Worm (Caenorhabditis elegans) whole organism, young adult: ENCODE results near the gene F42C5.4.

Experiments used
- B0261.1 ChIP-seq: sonication (generic microtip); optimal IDR thresholded peaks from 2 replicates; lab custom pipeline; 2016; ENCODE audit warnings: mild to moderate bottlenecking, missing genetic modification characterization, moderate library complexity, missing compliant biosample characterization
- B0336.3 ChIP-seq: fragments of 200-800 bp; sonication (Bioruptor generic); IDR thresholded peaks from 2 replicates; pipeline ENCODE4 v1.3.6; 2022; ENCODE audit warnings: missing genetic modification characterization, missing compliant biosample characterization
- F33H1.4 ChIP-seq: fragments of 200-800 bp; sonication (Bioruptor generic); IDR thresholded peaks from 2 replicates; pipeline ENCODE4 v1.3.6; 2022; ENCODE audit warnings: missing genetic modification reagents, missing genetic modification characterization, missing compliant biosample characterization
- F37B4.10 ChIP-seq: fragments of 200-800 bp; sonication (Bioruptor generic); IDR thresholded peaks from 2 replicates; pipeline ENCODE4 v1.3.6; 2022; ENCODE audit warnings: missing genetic modification characterization, missing compliant biosample characterization
- F49E8.2 ChIP-seq: sonication (generic microtip); optimal IDR thresholded peaks from 3 replicates; lab custom pipeline; 2017; ENCODE audit warnings: missing genetic modification characterization, mild to moderate bottlenecking, missing compliant biosample characterization, antibody characterized with exemption, moderate library complexity; ENCODE audit not compliant: insufficient read depth
- K12H6.12 ChIP-seq: fragments of 200-800 bp; sonication (Bioruptor generic); optimal IDR thresholded peaks from 2 replicates; lab custom pipeline; 2018; ENCODE audit warnings: mild to moderate bottlenecking, missing genetic modification characterization, missing compliant biosample characterization
- T26A5.8 ChIP-seq: sonication (generic microtip); optimal IDR thresholded peaks from 2 replicates; lab custom pipeline; 2016; ENCODE audit warnings: missing genetic modification characterization, missing compliant biosample characterization
- Y67H2A.10 ChIP-seq: fragments of 200-800 bp; sonication (Bioruptor generic); conservative IDR thresholded peaks from 2 replicates; pipeline ENCODE4 v1.3.6; 2022; ENCODE audit warnings: missing genetic modification reagents, missing genetic modification characterization, missing compliant biosample characterization
- Y95B8A.8 ChIP-seq: fragments of 200-800 bp; sonication (Bioruptor generic); IDR thresholded peaks from 2 replicates; pipeline ENCODE4 v1.3.6; 2022; ENCODE audit warnings: missing genetic modification reagents, missing genetic modification characterization, missing compliant biosample characterization
- aptf-2 ChIP-seq: fragments of 200-800 bp; sonication (Bioruptor generic); conservative IDR thresholded peaks from 2 replicates; pipeline ENCODE4 v1.3.6; 2022; ENCODE audit warnings: missing genetic modification reagents, missing genetic modification characterization, missing compliant biosample characterization
- atf-7 ChIP-seq: sonication (generic microtip); optimal IDR thresholded peaks from 2 replicates; lab custom pipeline; 2017; ENCODE audit warnings: mild to moderate bottlenecking, missing genetic modification characterization, missing compliant biosample characterization
- athp-1 ChIP-seq: sonication (generic microtip); optimal IDR thresholded peaks from 2 replicates; lab custom pipeline; 2017; ENCODE audit warnings: mild to moderate bottlenecking, missing genetic modification characterization, missing compliant biosample characterization
- attf-3 ChIP-seq: fragments of 200-800 bp; sonication (Bioruptor generic); conservative IDR thresholded peaks from 2 replicates; pipeline ENCODE4 v1.3.6; 2022; ENCODE audit warnings: missing genetic modification reagents, missing genetic modification characterization, missing compliant biosample characterization
- attf-5 ChIP-seq: fragments of 200-800 bp; sonication (Bioruptor generic); optimal IDR thresholded peaks from 2 replicates; lab custom pipeline; 2018; ENCODE audit warnings: mild to moderate bottlenecking, missing genetic modification characterization, missing compliant biosample characterization
- ceh-40 ChIP-seq: fragments of 200-800 bp; sonication (Bioruptor generic); IDR thresholded peaks from 2 replicates; pipeline ENCODE4 v1.3.6; 2022; ENCODE audit warnings: missing genetic modification characterization, missing compliant biosample characterization
- ceh-58 ChIP-seq: fragments of 200-800 bp; sonication (Bioruptor generic); IDR thresholded peaks from 2 replicates; pipeline ENCODE4 v1.3.6; 2022; ENCODE audit warnings: missing genetic modification characterization, missing compliant biosample characterization
- ceh-91 ChIP-seq: fragments of 200-800 bp; sonication (Bioruptor generic); IDR thresholded peaks from 2 replicates; pipeline ENCODE4 v1.3.6; 2022; ENCODE audit warnings: missing genetic modification reagents, missing genetic modification characterization, missing compliant biosample characterization
- egl-18 ChIP-seq: fragments of 200-800 bp; sonication (Bioruptor generic); IDR thresholded peaks from 2 replicates; pipeline ENCODE4 v1.3.6; 2022; ENCODE audit warnings: missing genetic modification reagents, missing genetic modification characterization, missing compliant biosample characterization
- egrh-3 ChIP-seq: fragments of 200-800 bp; sonication (Bioruptor generic); IDR thresholded peaks from 2 replicates; pipeline ENCODE4 v1.3.6; 2022; ENCODE audit warnings: missing genetic modification reagents, missing genetic modification characterization, missing compliant biosample characterization
- him-1 ChIP-seq: sonication (generic microtip); optimal IDR thresholded peaks from 2 replicates; lab custom pipeline; 2016; ENCODE audit warnings: missing genotype, missing genetic modification reagents, missing genetic modification characterization, missing compliant biosample characterization
- hlh-12 ChIP-seq: sonication (generic microtip); optimal IDR thresholded peaks from 2 replicates; lab custom pipeline; 2016; ENCODE audit warnings: missing genetic modification characterization, missing compliant biosample characterization
- hlh-26 ChIP-seq: fragments of 200-800 bp; sonication (Bioruptor generic); conservative IDR thresholded peaks from 2 replicates; pipeline ENCODE4 v1.3.6; 2022; ENCODE audit warnings: missing genetic modification reagents, missing genetic modification characterization, missing compliant biosample characterization
- lag-1 ChIP-seq: fragments of 200-800 bp; sonication (Bioruptor generic); IDR thresholded peaks from 2 replicates; pipeline ENCODE4 v1.3.6; 2022; ENCODE audit warnings: missing genetic modification reagents, missing genetic modification characterization, missing compliant biosample characterization
- let-526 ChIP-seq: fragments of 200-800 bp; sonication (Bioruptor generic); IDR thresholded peaks from 2 replicates; pipeline ENCODE4 v1.3.6; 2022; ENCODE audit warnings: missing genetic modification reagents, missing genetic modification characterization, missing compliant biosample characterization
- lin-26 ChIP-seq: fragments of 200-800 bp; sonication (Bioruptor generic); IDR thresholded peaks from 2 replicates; pipeline ENCODE4 v1.3.6; 2022; ENCODE audit warnings: missing genetic modification reagents, missing genetic modification characterization, missing compliant biosample characterization
- lin-40 ChIP-seq: sonication (generic microtip); optimal IDR thresholded peaks from 2 replicates; lab custom pipeline; 2016; ENCODE audit warnings: missing genetic modification characterization, mild to moderate bottlenecking, missing compliant biosample characterization, missing genotype, missing genetic modification reagents
- lsy-27 ChIP-seq: sonication (generic microtip); optimal IDR thresholded peaks from 2 replicates; lab custom pipeline; 2017; ENCODE audit warnings: missing genetic modification characterization, mild to moderate bottlenecking, missing compliant biosample characterization, antibody characterized with exemption, missing genotype, borderline replicate concordance; ENCODE audit not compliant: insufficient read depth
- madf-10 ChIP-seq: sonication (generic microtip); optimal IDR thresholded peaks from 2 replicates; lab custom pipeline; 2016; ENCODE audit warnings: mild to moderate bottlenecking, missing genetic modification characterization, missing compliant biosample characterization
- madf-3 ChIP-seq: fragments of 200-800 bp; sonication (Bioruptor generic); IDR thresholded peaks from 2 replicates; pipeline ENCODE4 v1.3.6; 2022; ENCODE audit warnings: missing genetic modification reagents, missing genetic modification characterization, missing compliant biosample characterization
- mes-4 ChIP-seq: sonication (generic microtip); optimal IDR thresholded peaks from 2 replicates; lab custom pipeline; 2016; ENCODE audit warnings: missing genotype, missing genetic modification characterization, missing compliant biosample characterization
- nfya-1 ChIP-seq: sonication (generic microtip); optimal IDR thresholded peaks from 2 replicates; lab custom pipeline; 2017; ENCODE audit warnings: antibody characterized with exemption, missing compliant biosample characterization, missing genetic modification characterization, borderline replicate concordance; ENCODE audit not compliant: insufficient read depth
- nfyb-1 ChIP-seq: fragments of 200-800 bp; sonication (Bioruptor generic); IDR thresholded peaks from 2 replicates; pipeline ENCODE4 v1.3.6; 2022; ENCODE audit warnings: missing genetic modification reagents, missing genetic modification characterization, missing compliant biosample characterization
- nhr-120 ChIP-seq: fragments of 200-800 bp; sonication (Bioruptor generic); IDR thresholded peaks from 2 replicates; pipeline ENCODE4 v1.3.6; 2022; ENCODE audit warnings: missing genetic modification characterization, missing compliant biosample characterization
- nhr-27 ChIP-seq: fragments of 200-800 bp; sonication (Bioruptor generic); optimal IDR thresholded peaks from 2 replicates; lab custom pipeline; 2018; ENCODE audit warnings: mild to moderate bottlenecking, missing genetic modification characterization, moderate library complexity, missing compliant biosample characterization
- nhr-80 ChIP-seq: sonication (generic microtip); optimal IDR thresholded peaks from 2 replicates; lab custom pipeline; 2016; ENCODE audit warnings: missing genetic modification characterization, missing compliant biosample characterization
- pbrm-1 ChIP-seq: fragments of 200-800 bp; sonication (Bioruptor generic); IDR thresholded peaks from 2 replicates; pipeline ENCODE4 v1.3.6; 2022; ENCODE audit warnings: missing genetic modification reagents, missing genetic modification characterization, missing compliant biosample characterization
- pha-4 ChIP-seq: fragments of 150-350 bp; sonication (generic microtip); optimal IDR thresholded peaks from 2 replicates; lab custom pipeline; 2014; ENCODE audit warnings: missing biosample characterization, missing genetic modification reagents, missing genetic modification characterization
- rcor-1 ChIP-seq: fragments of 200-800 bp; sonication (Bioruptor generic); IDR thresholded peaks from 2 replicates; pipeline ENCODE4 v1.3.6; 2022; ENCODE audit warnings: missing genetic modification reagents, missing genetic modification characterization, missing compliant biosample characterization
- rec-8 ChIP-seq, 2 experiments: sonication (generic microtip); optimal IDR thresholded peaks; 2 replicates each; lab custom pipeline; 2016; ENCODE audit warnings: mild to moderate bottlenecking in 2 of 2, missing genetic modification characterization in 2 of 2, missing genetic modification reagents in 2 of 2, missing genotype in 2 of 2, missing biosample characterization in 1 of 2, missing compliant biosample characterization in 1 of 2, moderate library complexity in 1 of 2
- snpc-1.1 ChIP-seq: sonication (generic microtip); optimal IDR thresholded peaks from 2 replicates; lab custom pipeline; 2017; ENCODE audit warnings: missing genetic modification characterization, mild to moderate bottlenecking, missing compliant biosample characterization, antibody characterized with exemption, moderate library complexity, missing genotype, missing genetic modification reagents; ENCODE audit not compliant: insufficient read depth
- snpc-1.3 ChIP-seq: sonication (generic microtip); optimal IDR thresholded peaks from 2 replicates; lab custom pipeline; 2017; ENCODE audit warnings: missing genetic modification characterization, mild to moderate bottlenecking, missing compliant biosample characterization, antibody characterized with exemption, moderate library complexity, missing genotype, missing genetic modification reagents; ENCODE audit not compliant: insufficient read depth
- somi-1 ChIP-seq: fragments of 200-800 bp; sonication (Bioruptor generic); optimal IDR thresholded peaks from 2 replicates; lab custom pipeline; 2018; ENCODE audit warnings: mild to moderate bottlenecking, missing genetic modification characterization, missing compliant biosample characterization
- sptf-2 ChIP-seq: fragments of 200-800 bp; sonication (Bioruptor generic); optimal IDR thresholded peaks from 2 replicates; lab custom pipeline; 2018; ENCODE audit warnings: mild to moderate bottlenecking, missing genetic modification characterization, missing compliant biosample characterization
- tbx-9 ChIP-seq: sonication (generic microtip); optimal IDR thresholded peaks from 2 replicates; lab custom pipeline; 2016; ENCODE audit warnings: borderline replicate concordance, missing genetic modification characterization, inconsistent platforms, missing compliant biosample characterization
- xnd-1 ChIP-seq: sonication (generic microtip); optimal IDR thresholded peaks from 2 replicates; lab custom pipeline; 2016; ENCODE audit warnings: missing genotype, missing genetic modification reagents, missing genetic modification characterization, missing compliant biosample characterization
- zfh-2 ChIP-seq: fragments of 200-800 bp; sonication (Bioruptor generic); conservative IDR thresholded peaks from 2 replicates; pipeline ENCODE4 v1.3.6; 2022; ENCODE audit warnings: missing genetic modification reagents, missing genetic modification characterization, missing compliant biosample characterization
- ztf-18 ChIP-seq: sonication (generic microtip); optimal IDR thresholded peaks from 2 replicates; lab custom pipeline; 2016; ENCODE audit warnings: missing genotype, mild to moderate bottlenecking, missing genetic modification characterization, missing compliant biosample characterization
- ztf-22 ChIP-seq: fragments of 200-800 bp; sonication (Bioruptor generic); optimal IDR thresholded peaks from 2 replicates; lab custom pipeline; 2018; ENCODE audit warnings: mild to moderate bottlenecking, missing genetic modification characterization, moderate library complexity, missing compliant biosample characterization

The F42C5.4 gene

DNA sequence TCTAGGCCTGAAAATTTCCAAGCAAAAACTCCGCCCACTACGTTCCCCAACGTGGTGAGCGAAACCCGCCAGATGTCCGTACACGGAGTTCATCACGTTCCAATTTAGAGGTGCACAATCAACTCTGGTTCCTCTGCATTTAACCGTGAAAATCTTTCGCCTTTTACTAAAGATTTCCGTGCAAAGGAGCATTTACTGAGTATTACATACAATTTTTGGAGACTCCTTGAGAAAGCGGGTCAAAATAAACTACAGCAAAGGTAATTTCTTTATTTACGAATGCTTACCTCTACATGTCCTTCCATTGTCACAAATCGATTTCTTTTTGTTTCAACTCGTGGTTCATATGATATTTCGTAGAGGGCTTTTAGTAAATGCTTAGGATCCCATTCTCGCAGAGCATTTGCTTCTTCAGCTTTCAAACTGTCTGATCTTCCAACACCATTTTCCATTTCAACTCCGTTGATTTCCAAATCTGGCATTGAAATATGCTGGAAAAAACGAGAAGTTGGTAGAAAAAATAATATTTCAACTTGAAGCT, 24.8 kb upstream of the F42C5.4 start, which contains the start of gene F42C5.9 (continued):
- TF ChIP-seq B0261.1 (tag; lab: Kevin White, UChicago) (no peak), ceh-91 (GFP tag; lab: Robert Waterston, UW) (peak; percentile 66), attf-5 (no peak), T26A5.8 (tag; lab: Kevin White, UChicago) (no peak), F37B4.10 (GFP tag; lab: Robert Waterston, UW) (no peak), lsy-27 (tag; lab: Kevin White, UChicago) (peak; percentile 58), nhr-27 (no peak), snpc-1.1 (tag; lab: Kevin White, UChicago) (peak; percentile 98), lin-26 (peak; percentile 41; the same call in 1 of the 2 replicates), nhr-120 (GFP tag; lab: Robert Waterston, UW) (no peak), snpc-1.3 (tag; lab: Kevin White, UChicago) (peak; percentile 88), F49E8.2 (tag; lab: Kevin White, UChicago) (peak; percentile 89), pha-4 (no peak), atf-7 (tag; lab: Kevin White, UChicago) (no peak), K12H6.12 (tag; lab: Kevin White, UChicago) (no peak), xnd-1 (tag; lab: Kevin White, UChicago) (peak; percentile 93), attf-3 (GFP tag; lab: Robert Waterston, UW) (0 out of 2 replicates have a peak, but pooled peaks have one; percentile 15), hlh-26 (no peak), rec-8 (tag; optimal IDR thresholded peaks at IDR 0.05; lab: Kevin White, UChicago) (peak in 1 of 2 experiments; percentile 41), Y67H2A.10 (no peak), zfh-2 (GFP tag; lab: Robert Waterston, UW) (no peak), mes-4 (no peak), let-526 (GFP tag; lab: Robert Waterston, UW) (no peak), sptf-2 (GFP tag; lab: Kevin White, UChicago) (no peak), ztf-22 (GFP tag; lab: Kevin White, UChicago) (no peak), ceh-58 (GFP tag; lab: Robert Waterston, UW) (no peak), madf-10 (tag; lab: Kevin White, UChicago) (no peak), tbx-9 (tag; lab: Kevin White, UChicago) (no peak), hlh-12 (tag; lab: Kevin White, UChicago) (no peak), him-1 (peak; percentile 57), Y95B8A.8 (GFP tag; lab: Robert Waterston, UW) (no peak), pbrm-1 (GFP tag; lab: Robert Waterston, UW) (peak; percentile 95), nhr-80 (tag; lab: Kevin White, UChicago) (no peak), somi-1 (no peak), nfya-1 (tag; lab: Kevin White, UChicago) (no peak), ceh-40 (no peak), madf-3 (GFP tag; lab: Robert Waterston, UW) (no peak), rcor-1 (peak; percentile 37), lag-1 (GFP tag; lab: Robert Waterston, UW) (no peak), egl-18 (GFP tag; lab: Robert Waterston, UW) (no peak), lin-40 (tag; lab: Kevin White, UChicago) (no peak), nfyb-1 (GFP tag; lab: Robert Waterston, UW) (peak; percentile 66; the same call in 1 of the 2 replicates), aptf-2 (GFP tag; lab: Robert Waterston, UW) (0 out of 2 replicates have a peak, but pooled peaks have one; percentile 36), B0336.3 (GFP tag; lab: Robert Waterston, UW) (peak; percentile 58), F33H1.4 (GFP tag; lab: Robert Waterston, UW) (peak; percentile 80), ztf-18 (tag; lab: Kevin White, UChicago) (peak; percentile 56), athp-1 (tag; lab: Kevin White, UChicago) (no peak), egrh-3 (GFP tag; lab: Robert Waterston, UW) (no peak)
